Worm (Caenorhabditis elegans) whole organism, L1 larva: ENCODE data around the gene F23D12.2.

ENCODE experiments used
- ama-1 ChIP-seq: fragments of 150-350 bp; optimal IDR thresholded peaks from 2 replicates; lab custom pipeline; 2014
- ceh-82 ChIP-seq, 3 experiments: fragments of 150-350 bp in 1 of 3; sonication (generic microtip) in 2 of 3; optimal IDR thresholded peaks; 2 replicates each; lab custom pipeline; 2014 to 2017; ENCODE audit warnings: missing biosample characterization in 3 of 3, missing genetic modification characterization in 3 of 3
- elt-3 ChIP-seq, 6 experiments: fragments of 150-350 bp in 1 of 6; sonication (generic microtip); optimal IDR thresholded peaks; 2 replicates each; lab custom pipeline; 2017 to 2018; ENCODE audit warnings: missing biosample characterization in 6 of 6, missing genetic modification characterization in 6 of 6, inconsistent platforms in 1 of 6
- fos-1 ChIP-seq: fragments of 150-350 bp; optimal IDR thresholded peaks from 2 replicates; lab custom pipeline; 2014; ENCODE audit warnings: missing biosample characterization, missing genetic modification characterization
- irx-1 ChIP-seq: sonication (generic microtip); optimal IDR thresholded peaks from 2 replicates; lab custom pipeline; 2016; ENCODE audit warnings: missing genetic modification characterization, missing compliant biosample characterization
- lin-13 ChIP-seq: fragments of 150-350 bp; optimal IDR thresholded peaks from 2 replicates; lab custom pipeline; 2014; ENCODE audit warnings: missing biosample characterization, missing genetic modification reagents, missing genetic modification characterization
- lir-3 ChIP-seq: sonication (generic microtip); optimal IDR thresholded peaks from 2 replicates; lab custom pipeline; 2016; ENCODE audit warnings: mild to moderate bottlenecking, missing genetic modification characterization, moderate library complexity, missing compliant biosample characterization; ENCODE audit not compliant: poor library complexity
- sptf-1 ChIP-seq: fragments of 150-350 bp; optimal IDR thresholded peaks from 2 replicates; lab custom pipeline; 2014; ENCODE audit warnings: missing biosample characterization, missing genetic modification characterization
- tbx-2 ChIP-seq: sonication (generic microtip); optimal IDR thresholded peaks from 2 replicates; lab custom pipeline; 2016; ENCODE audit warnings: missing genetic modification characterization, missing compliant biosample characterization
- unc-98 ChIP-seq: fragments of 200-800 bp; sonication (Bioruptor generic); IDR thresholded peaks from 2 replicates; pipeline ENCODE4 v1.3.6; 2022; ENCODE audit warnings: missing genetic modification characterization, missing compliant biosample characterization

ce11 chrX:14453735-14454134 lies 32.4 kb upstream of the F23D12.2 start, which contains the start of gene F23D12.7:
- no peak for TF ChIP-seq fos-1 (tag; lab: Kevin White, UChicago)
- no peak for TF ChIP-seq sptf-1
- no peak for TF ChIP-seq ama-1 (lab: Kevin White, UChicago)
- no peak for TF ChIP-seq tbx-2 (tag; lab: Kevin White, UChicago)
- no peak for TF ChIP-seq elt-3 (tag; optimal IDR thresholded peaks at IDR 0.05; lab: Kevin White, UChicago)
- no peak for TF ChIP-seq lin-13 (GFP tag; lab: Kevin White, UChicago)
- TF ChIP-seq ceh-82 (tag; optimal IDR thresholded peaks at IDR 0.05; lab: Kevin White, UChicago): no peak
- no peak for TF ChIP-seq irx-1 (tag; lab: Kevin White, UChicago)
- no peak for TF ChIP-seq unc-98 (GFP tag; lab: Robert Waterston, UW)
- no peak for TF ChIP-seq lir-3 (tag; lab: Kevin White, UChicago)
